Worm (Caenorhabditis elegans) whole organism, L1 larva: ENCODE data around the gene evl-20.

Experiments
- egl-27 ChIP-seq, 2 experiments: fragments of 150-350 bp in 1 of 2; sonication (generic microtip); optimal IDR thresholded peaks; 3 replicates each; lab custom pipeline; 2017 to 2018; ENCODE audit warnings: missing biosample characterization in 2 of 2, missing genetic modification characterization in 2 of 2, missing genetic modification reagents in 2 of 2
- hlh-4 ChIP-seq: sonication (generic microtip); optimal IDR thresholded peaks from 2 replicates; lab custom pipeline; 2016; ENCODE audit warnings: mild to moderate bottlenecking, missing genetic modification characterization, missing compliant biosample characterization
- lin-13 ChIP-seq: fragments of 150-350 bp; optimal IDR thresholded peaks from 2 replicates; lab custom pipeline; 2014; ENCODE audit warnings: missing biosample characterization, missing genetic modification reagents, missing genetic modification characterization
- nhr-237 ChIP-seq: fragments of 150-350 bp; optimal IDR thresholded peaks from 2 replicates; lab custom pipeline; 2014; ENCODE audit warnings: missing biosample characterization, missing genetic modification characterization
- nhr-28 ChIP-seq: fragments of 150-350 bp; optimal IDR thresholded peaks from 2 replicates; lab custom pipeline; 2014; ENCODE audit warnings: missing biosample characterization, missing genetic modification characterization
- skn-1 ChIP-seq: fragments of 150-350 bp; optimal IDR thresholded peaks from 2 replicates; lab custom pipeline; 2014; ENCODE audit warnings: missing biosample characterization, missing genetic modification characterization
- vab-15 ChIP-seq: sonication (generic microtip); optimal IDR thresholded peaks from 2 replicates; lab custom pipeline; 2017; ENCODE audit warnings: missing genotype, mild to moderate bottlenecking, missing genetic modification characterization, missing compliant biosample characterization

ce11 chrII:8437035-8437434 lies 7.1 kb upstream of the evl-20 start, which contains the start of gene acp-3:
- TF ChIP-seq lin-13 (GFP tag; lab: Kevin White, UChicago) (no peak), nhr-237 (tag; lab: Kevin White, UChicago) (no peak), skn-1 (tag; lab: Kevin White, UChicago) (no peak), nhr-28 (tag; lab: Kevin White, UChicago) (no peak), vab-15 (no peak), hlh-4 (tag; lab: Kevin White, UChicago) (no peak), egl-27 (tag; optimal IDR thresholded peaks at IDR 0.05; lab: Kevin White, UChicago) (no peak)
